Worm (Caenorhabditis elegans) whole organism, early embryonic: ENCODE data around the gene K07C5.3.

ENCODE experiments used
- B0310.2 ChIP-seq: sonication (generic microtip); optimal IDR thresholded peaks from 2 replicates; lab custom pipeline; 2016; ENCODE audit warnings: mild to moderate bottlenecking, missing genetic modification characterization, missing compliant biosample characterization
- ama-1 ChIP-seq: fragments of 150-350 bp; optimal IDR thresholded peaks from 2 replicates; lab custom pipeline; 2014
- hmbx-1 ChIP-seq: sonication (generic microtip); optimal IDR thresholded peaks from 2 replicates; lab custom pipeline; 2016; ENCODE audit warnings: mild to moderate bottlenecking, missing genetic modification characterization, missing compliant biosample characterization
- hmg-4 ChIP-seq: fragments of 200-800 bp; sonication (Bioruptor generic); optimal IDR thresholded peaks from 2 replicates; lab custom pipeline; 2018; ENCODE audit warnings: mild to moderate bottlenecking, missing genetic modification characterization, missing compliant biosample characterization
- hnd-1 ChIP-seq: sonication (generic microtip); optimal IDR thresholded peaks from 2 replicates; lab custom pipeline; 2016; ENCODE audit warnings: missing genetic modification characterization, missing compliant biosample characterization
- pes-1 ChIP-seq: fragments of 200-800 bp; sonication (Bioruptor generic); IDR thresholded peaks from 2 replicates; pipeline ENCODE4 v1.3.6; 2022; ENCODE audit warnings: missing genetic modification reagents, missing genetic modification characterization, missing compliant biosample characterization
- tbx-11 ChIP-seq: fragments of 200-800 bp; sonication (Bioruptor generic); IDR thresholded peaks from 2 replicates; pipeline ENCODE4 v1.3.6; 2022; ENCODE audit warnings: missing genetic modification characterization, missing compliant biosample characterization

- TF ChIP-seq tbx-11 (GFP tag; lab: Robert Waterston, UW) (no peak), hnd-1 (tag; lab: Kevin White, UChicago) (no peak), pes-1 (no peak), ama-1 (lab: Kevin White, UChicago) (no peak), B0310.2 (no peak), hmbx-1 (no peak), hmg-4 (GFP tag; lab: Kevin White, UChicago) (no peak)
Observed at ce11 chrV:10381726-10382125, 38.9 kb downstream of the K07C5.3 start, which contains the start of gene abu-1.
